Fruit fly (Drosophila melanogaster) Kc167 (cell line): ENCODE measurements around the gene CG10657.

Experiments used
- Myc ChIP-seq: fragments of >200 bp; optimal IDR thresholded peaks from 2 replicates; lab custom pipeline; 2017; ENCODE audit warnings: missing external identifiers
- Sin3A ChIP-seq: fragments of >200 bp; optimal IDR thresholded peaks from 2 replicates; lab custom pipeline; 2018; ENCODE audit warnings: missing external identifiers
- h ChIP-seq: fragments of >200 bp; optimal IDR thresholded peaks from 3 replicates; lab custom pipeline; 2018; ENCODE audit warnings: missing external identifiers
- insv ChIP-seq: fragments of >200 bp; optimal IDR thresholded peaks from 3 replicates; lab custom pipeline; 2018; ENCODE audit warnings: missing external identifiers
- psq ChIP-seq: fragments of >200 bp; optimal IDR thresholded peaks from 2 replicates; lab custom pipeline; 2017; ENCODE audit warnings: missing external identifiers
- ttk ChIP-seq: sonication (Bioruptor generic); optimal IDR thresholded peaks from 2 replicates; lab custom pipeline; 2017; ENCODE audit warnings: missing external identifiers

The CG10657 gene

DNA sequence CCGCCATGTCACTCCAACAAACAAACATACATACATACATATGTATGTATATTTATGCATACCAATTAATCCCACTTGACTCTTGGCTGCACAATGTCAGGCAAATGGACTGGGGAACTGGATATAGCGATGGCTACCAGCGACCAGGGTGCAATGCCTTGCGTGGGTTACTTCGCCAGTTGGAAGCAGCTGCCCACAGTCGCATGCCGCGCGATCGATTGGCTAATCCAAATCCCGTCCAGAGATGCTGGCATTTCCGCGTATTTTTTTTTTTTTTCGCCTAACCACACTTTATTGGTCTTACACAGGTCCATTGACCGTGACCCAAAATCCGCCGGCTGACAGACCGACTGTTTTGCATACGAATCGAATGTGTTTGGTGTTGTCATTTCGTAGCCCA is 2.7 kb downstream of the CG10657 start:
- no peak for TF ChIP-seq h
- TF ChIP-seq psq (lab: Kevin White, UChicago): no peak
- TF ChIP-seq Sin3A (lab: Kevin White, UChicago): no peak
- TF ChIP-seq insv (lab: Kevin White, UChicago): no peak

dm6 chr3L:12490418-12491035 is 6.5 kb downstream of the CG10657 start, which contains the start of gene CG10660:
Gene CG10660 (minus strand): TSS chr3L:12490676.
- no peak for TF ChIP-seq ttk (lab: Kevin White, UChicago)
- TF ChIP-seq psq (lab: Kevin White, UChicago): no peak
- no peak for TF ChIP-seq insv (lab: Kevin White, UChicago)
- TF ChIP-seq h: no peak
- no peak for TF ChIP-seq Sin3A (lab: Kevin White, UChicago)
- no peak for TF ChIP-seq Myc (lab: Kevin White, UChicago)

dm6 chr3L:12489952-12490351 is 7.1 kb downstream of the CG10657 start:
- TF ChIP-seq Myc (lab: Kevin White, UChicago): no peak
- TF ChIP-seq psq (lab: Kevin White, UChicago): no peak
- TF ChIP-seq Sin3A (lab: Kevin White, UChicago): no peak
- TF ChIP-seq insv (lab: Kevin White, UChicago): no peak
- TF ChIP-seq ttk (lab: Kevin White, UChicago): no peak
- no peak for TF ChIP-seq h

dm6 chr3L:12486175-12486574 is 10.8 kb downstream of the CG10657 start:
- TF ChIP-seq Sin3A (lab: Kevin White, UChicago) (no peak), h (no peak), ttk (lab: Kevin White, UChicago) (no peak), Myc (lab: Kevin White, UChicago) (no peak), psq (lab: Kevin White, UChicago) (no peak), insv (lab: Kevin White, UChicago) (no peak)

dm6 chr3L:12484948-12485347 is 12.1 kb downstream of the CG10657 start, which contains the start of gene CG10663:
Gene CG10663 (minus strand): TSS chr3L:12485035.
- no peak for TF ChIP-seq Sin3A (lab: Kevin White, UChicago)
- no peak for TF ChIP-seq ttk (lab: Kevin White, UChicago)
- TF ChIP-seq psq (lab: Kevin White, UChicago): no peak
- no peak for TF ChIP-seq Myc (lab: Kevin White, UChicago)
- TF ChIP-seq h: no peak
- TF ChIP-seq insv (lab: Kevin White, UChicago): no peak

- TF ChIP-seq ttk (lab: Kevin White, UChicago) (no peak), Myc (lab: Kevin White, UChicago) (no peak), insv (lab: Kevin White, UChicago) (no peak), psq (lab: Kevin White, UChicago) (no peak), Sin3A (lab: Kevin White, UChicago) (no peak), h (no peak)
Observed at dm6 chr3L:12484464-12484863, 12.6 kb downstream of the CG10657 start.

DNA sequence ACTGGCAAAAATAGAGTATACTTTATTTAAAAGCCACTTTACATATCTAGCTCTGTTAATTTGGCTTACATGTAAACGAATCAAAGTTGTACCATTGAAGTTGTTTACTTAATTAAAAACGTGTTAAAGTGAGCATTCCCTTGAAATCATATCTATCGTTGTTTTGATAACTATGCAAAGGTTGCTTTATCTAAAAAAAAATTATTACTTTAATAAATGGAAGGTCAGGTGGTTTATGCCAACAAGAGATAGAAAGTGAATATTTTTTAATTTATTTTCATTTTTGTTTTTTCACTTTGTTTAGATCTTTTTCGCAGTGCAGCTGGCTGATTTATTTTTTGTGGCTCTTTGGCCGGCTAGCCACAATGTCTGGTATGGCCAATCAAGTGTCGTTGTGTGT is 14.1 kb downstream of the CG10657 start:
- TF ChIP-seq Myc (lab: Kevin White, UChicago) (no peak), psq (lab: Kevin White, UChicago) (no peak), insv (lab: Kevin White, UChicago) (no peak), ttk (lab: Kevin White, UChicago) (no peak), Sin3A (lab: Kevin White, UChicago) (no peak), h (no peak)

dm6 chr3L:12482246-12482645 is 14.8 kb downstream of the CG10657 start, which contains the start of gene CG33725:
Gene CG33725 (plus strand): TSS chr3L:12482609.
- no peak for TF ChIP-seq Sin3A (lab: Kevin White, UChicago)
- TF ChIP-seq ttk (lab: Kevin White, UChicago): no peak
- no peak for TF ChIP-seq psq (lab: Kevin White, UChicago)
- no peak for TF ChIP-seq h
- TF ChIP-seq Myc (lab: Kevin White, UChicago): no peak
- no peak for TF ChIP-seq insv (lab: Kevin White, UChicago)

DNA sequence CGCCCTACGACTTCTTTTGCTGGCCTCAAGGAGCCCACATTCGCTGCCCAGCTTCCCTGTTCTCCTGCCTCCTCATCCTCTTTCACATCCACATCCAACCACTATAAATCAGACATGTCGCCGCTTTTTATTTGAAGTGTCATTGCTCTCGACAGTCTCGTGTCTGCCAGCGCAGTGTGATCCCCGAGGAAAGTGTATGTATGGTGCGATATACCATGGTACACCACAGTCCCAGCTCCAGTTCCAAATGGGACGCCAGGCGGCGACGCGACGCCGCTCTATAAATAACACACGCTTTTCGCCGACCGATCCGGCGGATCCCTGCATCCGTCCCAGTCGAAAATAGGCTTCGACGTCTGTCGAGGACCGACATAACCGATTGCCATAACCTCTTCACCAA is 18.8 kb downstream of the CG10657 start:
- TF ChIP-seq Myc (lab: Kevin White, UChicago) (no peak), ttk (lab: Kevin White, UChicago) (no peak), insv (lab: Kevin White, UChicago) (no peak), psq (lab: Kevin White, UChicago) (no peak), Sin3A (lab: Kevin White, UChicago) (no peak), h (no peak)

DNA sequence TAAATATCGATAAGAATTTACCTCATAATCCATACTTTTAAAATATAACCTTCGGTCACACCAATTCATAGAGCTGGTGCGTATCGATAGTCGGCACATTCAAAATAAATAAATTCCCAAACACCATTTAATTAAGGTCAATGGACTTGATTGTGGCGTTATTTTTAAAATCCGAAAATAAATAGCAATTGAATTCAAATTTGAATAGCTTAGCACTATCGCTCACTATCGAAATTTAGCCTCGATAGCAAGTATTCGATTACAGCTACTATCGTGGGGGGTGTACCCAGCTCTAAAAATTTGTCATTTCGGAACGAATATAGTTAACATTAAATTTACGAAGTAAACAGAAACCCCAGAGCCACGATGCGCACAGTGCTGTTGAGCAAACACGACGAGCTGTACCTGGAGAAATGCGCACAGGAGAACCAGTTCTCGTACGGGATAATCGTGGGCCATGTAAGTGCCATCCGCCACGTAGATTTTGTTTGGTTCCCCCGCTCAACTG is 25.5 kb downstream of the CG10657 start, which contains the start of gene CG10616:
CG10616 (plus strand) TSS at position 258 of the 508 bp plus-strand sequence.
- no peak for TF ChIP-seq Sin3A (lab: Kevin White, UChicago)
- no peak for TF ChIP-seq psq (lab: Kevin White, UChicago)
- TF ChIP-seq insv (lab: Kevin White, UChicago): no peak
- no peak for TF ChIP-seq h
- TF ChIP-seq Myc (lab: Kevin White, UChicago): no peak
- TF ChIP-seq ttk (lab: Kevin White, UChicago): no peak

dm6 chr3L:12470509-12470908 is 26.5 kb downstream of the CG10657 start:
- TF ChIP-seq Sin3A (lab: Kevin White, UChicago) (no peak), Myc (lab: Kevin White, UChicago) (no peak), h (no peak), psq (lab: Kevin White, UChicago) (no peak), insv (lab: Kevin White, UChicago) (no peak), ttk (lab: Kevin White, UChicago) (no peak)

dm6 chr3L:12469684-12470083 is 27.3 kb downstream of the CG10657 start, which contains the start of gene CG32102:
Gene CG32102 (minus strand): TSS chr3L:12469784.
- TF ChIP-seq ttk (lab: Kevin White, UChicago) (no peak), psq (lab: Kevin White, UChicago) (no peak), Myc (lab: Kevin White, UChicago) (no peak), h (no peak), insv (lab: Kevin White, UChicago) (no peak), Sin3A (lab: Kevin White, UChicago) (no peak)
